Fruit fly (Drosophila melanogaster): ENCODE measurements around the gene CG42585.

- TF ChIP-seq psq (optimal IDR thresholded peaks at IDR 0.05), result no peak
- TF ChIP-seq usp (GFP tag; optimal IDR thresholded peaks at IDR 0.05), result no peak
- no peak for TF ChIP-seq Dll (optimal IDR thresholded peaks at IDR 0.05)
Observed at dm6 chr2L:14706194-14706593, 33.5 kb upstream of the CG42585 start.
